Worm (Caenorhabditis elegans): ENCODE data around the gene K06A4.10.
A peak's percentile ranks its signal among the peaks of the same experiment; 100 is the strongest.

The K06A4.10 gene

DNA sequence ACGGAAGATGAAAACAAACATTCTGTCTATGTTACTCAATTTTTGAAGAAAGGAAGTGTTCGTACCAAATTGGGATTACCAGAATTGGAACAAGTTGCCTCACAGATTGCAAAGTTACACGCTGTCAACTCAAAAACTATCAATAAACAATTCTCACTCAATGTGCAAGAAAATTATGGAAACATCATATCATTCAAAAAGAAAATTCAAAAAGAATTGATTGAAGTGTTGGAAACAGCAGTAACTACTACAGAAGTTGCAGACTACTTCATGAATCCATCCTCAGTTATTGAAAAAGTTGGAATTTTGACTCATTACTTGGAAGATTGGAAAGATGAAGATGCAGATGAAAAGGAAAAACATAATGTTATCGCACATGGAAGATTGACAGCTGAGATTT lies 38.4 kb upstream of the K06A4.10 start:
- TF ChIP-seq ets-5 (GFP tag; IDR thresholded peaks at IDR 0.05), result no peak
- no peak for TF ChIP-seq nhr-84 (tag; optimal IDR thresholded peaks at IDR 0.05)

DNA sequence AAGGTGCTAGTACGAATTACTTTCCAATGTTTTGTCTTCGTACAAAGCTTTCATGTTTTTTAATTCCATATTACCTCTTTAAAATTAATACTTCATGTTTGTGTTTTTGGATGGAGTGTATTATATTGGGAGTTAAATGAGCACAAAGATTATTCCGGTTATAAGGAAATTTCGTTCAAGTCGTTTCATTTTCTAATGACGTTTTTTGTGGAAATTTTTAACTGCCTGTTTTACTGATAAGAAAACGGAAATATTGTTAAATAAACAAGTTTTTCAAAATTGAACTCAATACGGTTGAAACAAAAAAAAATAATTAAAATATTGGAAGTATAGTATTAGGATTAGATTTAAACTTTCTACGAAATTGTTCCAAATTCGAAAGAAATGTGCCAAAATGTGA lies 37.7 kb upstream of the K06A4.10 start:
- TF ChIP-seq egl-13 (tag; optimal IDR thresholded peaks at IDR 0.05) (no peak), lin-39 (tag; optimal IDR thresholded peaks at IDR 0.05) (no peak), lin-35 (GFP tag; optimal IDR thresholded peaks at IDR 0.05) (no peak), nhr-20 (tag; optimal IDR thresholded peaks at IDR 0.05) (no peak), nhr-77 (tag; optimal IDR thresholded peaks at IDR 0.05) (no peak), lir-3 (tag; optimal IDR thresholded peaks at IDR 0.05; ENCODE audit: poor library complexity) (no peak), nhr-28 (tag; optimal IDR thresholded peaks at IDR 0.05) (no peak), nhr-84 (tag; optimal IDR thresholded peaks at IDR 0.05) (no peak), mep-1 (tag; optimal IDR thresholded peaks at IDR 0.05) (no peak), egl-27 (tag; optimal IDR thresholded peaks at IDR 0.05) (no peak), grh-1 (GFP tag; IDR thresholded peaks at IDR 0.05) (no peak), nhr-237 (tag; optimal IDR thresholded peaks at IDR 0.05) (no peak), fos-1 (tag; optimal IDR thresholded peaks at IDR 0.05) (no peak), ceh-82 (tag; optimal IDR thresholded peaks at IDR 0.05) (no peak), hlh-4 (tag; optimal IDR thresholded peaks at IDR 0.05) (no peak), ceh-8 (GFP tag; optimal IDR thresholded peaks at IDR 0.05) (no peak), nhr-12 (tag; optimal IDR thresholded peaks at IDR 0.05) (no peak), F16B12.6 (tag; optimal IDR thresholded peaks at IDR 0.05) (no peak)

DNA sequence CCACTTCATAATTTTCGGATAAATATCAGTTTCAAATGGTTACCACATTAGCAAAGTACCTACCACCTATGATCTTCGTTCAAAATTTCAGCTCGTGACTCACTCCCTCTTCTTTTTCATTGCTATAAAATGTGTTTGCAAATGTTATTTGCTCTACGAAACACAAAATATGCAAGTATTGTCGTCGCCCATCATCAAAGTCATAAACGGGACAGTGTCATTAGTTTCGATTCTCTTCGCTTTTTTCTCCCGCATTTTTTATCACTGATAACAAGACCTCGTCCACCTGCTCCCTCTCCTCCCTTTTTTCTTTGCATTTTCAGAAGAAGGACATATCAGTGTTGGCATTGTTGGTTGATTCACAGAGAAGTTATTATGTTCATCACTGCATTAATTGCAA lies 36.9 kb upstream of the K06A4.10 start, which contains the start of gene C50F4.1:
Gene C50F4.1 (plus strand): TSS at position 324 of the 400 bp plus-strand sequence.
- peak; percentile 77 for TF ChIP-seq elt-2 (tag; optimal IDR thresholded peaks at IDR 0.05)
- TF ChIP-seq C16A3.4 (tag; optimal IDR thresholded peaks at IDR 0.05), result no peak
- TF ChIP-seq unc-62 (GFP tag; optimal IDR thresholded peaks at IDR 0.05), result no peak
- TF ChIP-seq F16B12.6 (tag; optimal IDR thresholded peaks at IDR 0.05), result no peak
- no peak for TF ChIP-seq efl-1 (optimal IDR thresholded peaks at IDR 0.05)
- TF ChIP-seq efl-1 (GFP tag; optimal IDR thresholded peaks at IDR 0.05 in 1 of 2), result peak in 1 of 2 experiments; percentile 41
- no peak for TF ChIP-seq dpl-1 (GFP tag; optimal IDR thresholded peaks at IDR 0.05)
- TF ChIP-seq lin-35 (GFP tag; optimal IDR thresholded peaks at IDR 0.05), result peak in 1 of 2 experiments; percentile 7
- no peak for TF ChIP-seq unc-98 (GFP tag; IDR thresholded peaks at IDR 0.05)
- TF ChIP-seq nhr-20 (tag; optimal IDR thresholded peaks at IDR 0.05), result peak; percentile 11

DNA sequence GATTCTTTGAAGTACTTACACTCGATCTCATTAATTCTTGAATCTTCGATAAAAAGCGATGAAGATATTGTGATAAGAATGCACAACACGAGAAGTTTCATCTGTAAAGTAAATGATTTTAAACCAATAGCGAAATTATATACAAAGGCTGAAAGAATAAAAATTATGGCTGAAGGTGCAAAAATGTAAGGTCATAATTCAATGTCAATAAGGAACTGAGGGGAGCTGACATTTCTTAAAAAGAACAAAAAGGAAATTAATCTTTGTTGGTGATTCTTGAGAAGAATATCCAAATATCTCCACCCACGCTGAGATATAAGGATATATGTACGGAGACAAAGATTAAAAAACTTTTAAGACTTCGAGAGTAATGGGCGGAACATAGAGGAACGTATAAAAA lies 34.5 kb upstream of the K06A4.10 start, which contains the start of gene C50F4.9:
Gene C50F4.9 (minus strand): TSS at position 101 of the 400 bp plus-strand sequence.
- TF ChIP-seq ets-5 (GFP tag; IDR thresholded peaks at IDR 0.05), result no peak
- no peak for TF ChIP-seq nhr-28 (tag; optimal IDR thresholded peaks at IDR 0.05)

DNA sequence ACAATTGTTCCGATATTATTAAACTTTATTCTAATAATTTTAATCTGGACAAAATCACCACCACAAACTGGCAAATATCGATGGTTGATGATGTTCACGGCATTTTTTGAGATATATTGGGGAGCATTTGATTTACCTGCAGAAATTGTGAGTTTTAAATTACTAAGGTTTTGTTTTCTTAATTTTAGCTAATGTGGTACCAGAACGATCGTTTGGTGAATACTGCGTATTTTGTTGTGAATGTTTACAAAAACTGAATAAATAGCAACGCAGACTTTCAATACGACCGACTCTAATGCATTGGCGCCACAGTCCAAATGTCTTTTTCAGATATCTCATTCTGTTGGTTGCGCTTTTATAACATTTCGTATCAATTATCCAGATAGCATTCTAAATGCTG lies 32.1 kb upstream of the K06A4.10 start:
- TF ChIP-seq mef-2 (tag; optimal IDR thresholded peaks at IDR 0.05) (no peak), C16A3.4 (tag; optimal IDR thresholded peaks at IDR 0.05) (no peak), efl-1 (optimal IDR thresholded peaks at IDR 0.05) (no peak), efl-1 (GFP tag; optimal IDR thresholded peaks at IDR 0.05 in 1 of 2) (peak in 1 of 2 experiments; percentile 52), unc-30 (tag; optimal IDR thresholded peaks at IDR 0.05) (no peak), fos-1 (tag; optimal IDR thresholded peaks at IDR 0.05) (no peak)

DNA sequence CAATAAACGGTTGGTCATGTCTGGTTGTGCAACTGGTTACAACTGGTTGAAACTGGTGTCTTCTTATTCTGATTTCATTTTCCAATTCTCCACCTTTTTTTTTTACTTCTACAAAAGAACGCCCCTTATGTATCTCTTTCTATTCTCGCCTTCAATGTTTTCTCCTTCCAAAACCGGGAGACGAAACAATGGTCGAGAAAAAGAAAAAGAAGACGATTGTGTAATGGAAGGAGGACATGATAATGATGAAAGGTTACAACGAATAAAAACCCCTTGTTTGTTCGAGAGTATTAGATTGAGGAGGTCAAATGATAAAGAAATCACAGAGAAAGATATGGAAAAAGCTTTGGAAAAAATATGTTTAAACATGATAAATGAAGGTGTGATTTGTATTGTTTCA lies 29.2 kb upstream of the K06A4.10 start, which contains the start of gene C50F4.8:
Gene C50F4.8 (minus strand): TSS at position 28 of the 400 bp plus-strand sequence.
- no peak for TF ChIP-seq ceh-63 (GFP tag; optimal IDR thresholded peaks at IDR 0.05)
- TF ChIP-seq lin-15B (tag; optimal IDR thresholded peaks at IDR 0.05), result no peak
- no peak for TF ChIP-seq F16B12.6 (tag; optimal IDR thresholded peaks at IDR 0.05)
- TF ChIP-seq nhr-19 (GFP tag; conservative IDR thresholded peaks at IDR 0.05), result no peak
- TF ChIP-seq lin-14 (GFP tag; optimal IDR thresholded peaks at IDR 0.05), result peak; percentile 2
- TF ChIP-seq egl-27 (tag; optimal IDR thresholded peaks at IDR 0.05), result no peak
- TF ChIP-seq nhr-85 (tag), result peak; percentile 67
- TF ChIP-seq ztf-4 (tag; optimal IDR thresholded peaks at IDR 0.05), result no peak
- TF ChIP-seq blmp-1 (tag; optimal IDR thresholded peaks at IDR 0.05), result peak; percentile 89
- TF ChIP-seq jun-1 (tag; optimal IDR thresholded peaks at IDR 0.05), result no peak
- peak in 1 of 6 experiments; percentile 49 for TF ChIP-seq elt-3 (tag; optimal IDR thresholded peaks at IDR 0.05)
- no peak for TF ChIP-seq nhr-71 (tag; optimal IDR thresholded peaks at IDR 0.05)
- TF ChIP-seq snpc-4 (tag; optimal IDR thresholded peaks at IDR 0.05), result no peak

Measured in whole organism, L1 larva.